Fruit fly (Drosophila melanogaster) whole organism, embryonic: Measurements from ENCODE around the gene CG12990.
A peak's percentile ranks its signal among the peaks of the same experiment; 100 is the strongest.

Experiments used
- Abd-B ChIP-seq: fragments of 200-800 bp; sonication (Bioruptor generic); optimal IDR thresholded peaks from 2 replicates; lab custom pipeline; 2018; ENCODE audit warnings: missing biosample characterization, mild to moderate bottlenecking, missing genetic modification characterization, moderate library complexity
- CG10267 ChIP-seq: fragments of 200-800 bp; sonication (Bioruptor generic); optimal IDR thresholded peaks from 2 replicates; lab custom pipeline; 2018; ENCODE audit warnings: missing biosample characterization, mild to moderate bottlenecking, missing genetic modification characterization, moderate library complexity
- CG11093 ChIP-seq: fragments of 200-800 bp; sonication (Bioruptor generic); IDR thresholded peaks from 3 replicates; pipeline ENCODE4 v1.3.6; 2022; ENCODE audit warnings: missing biosample characterization, missing genetic modification characterization
- CG11456 ChIP-seq: fragments of 200-800 bp; sonication (Bioruptor generic); IDR thresholded peaks from 3 replicates; pipeline ENCODE4 v1.3.6; 2022; ENCODE audit warnings: missing biosample characterization, missing genetic modification characterization
- CG11560 ChIP-seq: fragments of 200-800 bp; sonication (Bioruptor generic); IDR thresholded peaks from 3 replicates; pipeline ENCODE4 v1.3.6; 2022; ENCODE audit warnings: missing biosample characterization, missing genetic modification characterization
- CG1233 ChIP-seq: fragments of 200-800 bp; sonication (Bioruptor generic); optimal IDR thresholded peaks from 4 replicates; lab custom pipeline; 2018; ENCODE audit warnings: missing biosample characterization, mild to moderate bottlenecking, missing genetic modification characterization
- CG12659 ChIP-seq: fragments of 200-800 bp; sonication (Bioruptor generic); optimal IDR thresholded peaks from 3 replicates; lab custom pipeline; 2017; ENCODE audit warnings: mild to moderate bottlenecking, missing biosample characterization, missing genetic modification reagents, missing genetic modification characterization
- CG12769 ChIP-seq: fragments of 200-800 bp; sonication (Bioruptor generic); optimal IDR thresholded peaks from 2 replicates; lab custom pipeline; 2019; ENCODE audit warnings: missing biosample characterization, mild to moderate bottlenecking, missing genetic modification characterization, moderate library complexity
- CG14050 ChIP-seq: fragments of 200-800 bp; sonication (Bioruptor generic); IDR thresholded peaks from 3 replicates; pipeline ENCODE4 v1.3.6; 2022; ENCODE audit warnings: missing biosample characterization, missing genetic modification characterization
- CG15696 ChIP-seq: fragments of 200-800 bp; sonication (Bioruptor generic); optimal IDR thresholded peaks from 2 replicates; lab custom pipeline; 2019; ENCODE audit warnings: missing biosample characterization, mild to moderate bottlenecking, missing genetic modification characterization, moderate library complexity
- CG1792 ChIP-seq: fragments of 200-800 bp; sonication (Bioruptor generic); optimal IDR thresholded peaks from 2 replicates; lab custom pipeline; 2016; ENCODE audit warnings: missing biosample characterization, missing genetic modification characterization
- CG18476 ChIP-seq: fragments of 200-800 bp; sonication (Bioruptor generic); optimal IDR thresholded peaks from 2 replicates; lab custom pipeline; 2016; ENCODE audit warnings: missing biosample characterization, mild to moderate bottlenecking, missing genetic modification characterization
- CG18619 ChIP-seq: fragments of 200-800 bp; sonication (Bioruptor generic); optimal IDR thresholded peaks from 3 replicates; lab custom pipeline; 2017; ENCODE audit warnings: missing biosample characterization, mild to moderate bottlenecking, missing genetic modification characterization
- CG18764 ChIP-seq: fragments of 200-800 bp; sonication (Bioruptor generic); optimal IDR thresholded peaks from 3 replicates; lab custom pipeline; 2016; ENCODE audit warnings: missing biosample characterization, missing genetic modification characterization
- CG2202 ChIP-seq: fragments of 200-800 bp; sonication (Bioruptor generic); optimal IDR thresholded peaks from 2 replicates; lab custom pipeline; 2018; ENCODE audit warnings: missing biosample characterization, mild to moderate bottlenecking, missing genetic modification characterization
- CG30431 ChIP-seq: fragments of 200-800 bp; sonication (Bioruptor generic); optimal IDR thresholded peaks from 2 replicates; lab custom pipeline; 2017; ENCODE audit warnings: missing biosample characterization, missing genetic modification characterization
- CG3065 ChIP-seq: fragments of 200-800 bp; sonication (Bioruptor generic); optimal IDR thresholded peaks from 2 replicates; lab custom pipeline; 2016; ENCODE audit warnings: missing biosample characterization, missing genetic modification characterization
- CG31224 ChIP-seq: fragments of 200-800 bp; sonication (Bioruptor generic); IDR thresholded peaks from 2 replicates; pipeline ENCODE4 v1.3.6; 2022; ENCODE audit warnings: missing biosample characterization, missing genetic modification characterization
- CG3407 ChIP-seq: fragments of 200-800 bp; sonication (Bioruptor generic); optimal IDR thresholded peaks from 2 replicates; lab custom pipeline; 2018; ENCODE audit warnings: missing biosample characterization, mild to moderate bottlenecking, missing genetic modification characterization
- CG5953 ChIP-seq: fragments of 200-800 bp; sonication (Bioruptor generic); IDR thresholded peaks from 2 replicates; pipeline ENCODE4 v1.3.6; 2022; ENCODE audit warnings: missing biosample characterization, missing genetic modification characterization
- CG6765 ChIP-seq: fragments of 200-800 bp; sonication (Bioruptor generic); optimal IDR thresholded peaks from 3 replicates; lab custom pipeline; 2017; ENCODE audit warnings: missing biosample characterization, mild to moderate bottlenecking, missing genetic modification characterization
- CG7372 ChIP-seq: fragments of 200-800 bp; sonication (Bioruptor generic); IDR thresholded peaks from 2 replicates; pipeline ENCODE4 v1.3.6; 2022; ENCODE audit warnings: missing biosample characterization, missing genetic modification characterization
- CG7745 ChIP-seq: fragments of 200-800 bp; sonication (Bioruptor generic); optimal IDR thresholded peaks from 2 replicates; lab custom pipeline; 2018; ENCODE audit warnings: missing biosample characterization, mild to moderate bottlenecking, missing genetic modification characterization, moderate library complexity
- CG8388 ChIP-seq: fragments of 200-800 bp; sonication (Bioruptor generic); optimal IDR thresholded peaks from 2 replicates; lab custom pipeline; 2019; ENCODE audit warnings: missing biosample characterization, mild to moderate bottlenecking, missing genetic modification characterization, moderate library complexity
- CrebB ChIP-seq: fragments of 200-800 bp; sonication (Bioruptor generic); optimal IDR thresholded peaks from 3 replicates; lab custom pipeline; 2018; ENCODE audit warnings: missing biosample characterization, mild to moderate bottlenecking, missing genetic modification characterization
- E2f2 ChIP-seq: fragments of 200-800 bp; sonication (Bioruptor generic); IDR thresholded peaks from 2 replicates; pipeline ENCODE4 v1.3.6; 2022; ENCODE audit warnings: missing biosample characterization, missing genetic modification characterization
- Fer2 ChIP-seq: fragments of 200-800 bp; sonication (Bioruptor generic); optimal IDR thresholded peaks from 2 replicates; lab custom pipeline; 2018; ENCODE audit warnings: missing biosample characterization, mild to moderate bottlenecking, missing genetic modification characterization, moderate library complexity
- Hr3 ChIP-seq: fragments of 200-800 bp; sonication (Bioruptor generic); optimal IDR thresholded peaks from 3 replicates; lab custom pipeline; 2016; ENCODE audit warnings: missing biosample characterization, missing genetic modification characterization
- Hr51 ChIP-seq, 2 experiments: fragments of 200-800 bp; sonication (Bioruptor generic); optimal IDR thresholded peaks; 2 replicates in 1 of 2; 3 replicates in 1 of 2; lab custom pipeline; 2016 to 2018; ENCODE audit warnings: missing biosample characterization in 2 of 2, missing genetic modification characterization in 2 of 2, mild to moderate bottlenecking in 1 of 2, moderate library complexity in 1 of 2
- Oli ChIP-seq: fragments of 200-800 bp; sonication (Bioruptor generic); optimal IDR thresholded peaks from 2 replicates; lab custom pipeline; 2018; ENCODE audit warnings: missing biosample characterization, mild to moderate bottlenecking, missing genetic modification characterization, moderate library complexity
- Poxn ChIP-seq: fragments of 200-800 bp; sonication (Bioruptor generic); IDR thresholded peaks from 2 replicates; pipeline ENCODE4 v1.3.6; 2022; ENCODE audit warnings: missing biosample characterization, missing genetic modification characterization
- Sry-β ChIP-seq: fragments of 200-800 bp; sonication (Bioruptor generic); optimal IDR thresholded peaks from 2 replicates; lab custom pipeline; 2018; ENCODE audit warnings: missing biosample characterization, mild to moderate bottlenecking, missing genetic modification characterization, moderate library complexity
- Tbp ChIP-seq: fragments of >200 bp; optimal IDR thresholded peaks from 2 replicates; lab custom pipeline; 2018; ENCODE audit warnings: missing biosample characterization, missing genetic modification characterization
- Xrp1 ChIP-seq: fragments of 200-800 bp; sonication (Bioruptor generic); IDR thresholded peaks from 2 replicates; pipeline ENCODE4 v1.3.6; 2022; ENCODE audit warnings: missing biosample characterization, missing genetic modification characterization
- ase ChIP-seq: fragments of 200-800 bp; sonication (Bioruptor generic); IDR thresholded peaks from 3 replicates; pipeline ENCODE4 v1.3.6; 2022; ENCODE audit warnings: missing biosample characterization, missing genetic modification characterization
- ato ChIP-seq: fragments of 200-800 bp; sonication (Bioruptor generic); IDR thresholded peaks from 2 replicates; pipeline ENCODE4 v1.3.6; 2022; ENCODE audit warnings: missing biosample characterization, missing genetic modification characterization; ENCODE audit not compliant: partially characterized antibody
- btn ChIP-seq: fragments of 200-800 bp; sonication (Bioruptor generic); optimal IDR thresholded peaks from 2 replicates; lab custom pipeline; 2016; ENCODE audit warnings: missing biosample characterization, missing genetic modification characterization
- crc ChIP-seq: fragments of 200-800 bp; sonication (Bioruptor generic); optimal IDR thresholded peaks from 2 replicates; lab custom pipeline; 2016; ENCODE audit warnings: missing biosample characterization, missing genetic modification characterization
- croc ChIP-seq: fragments of 200-800 bp; sonication (Bioruptor generic); conservative IDR thresholded peaks from 3 replicates; pipeline ENCODE4 v1.3.6; 2022; ENCODE audit warnings: missing biosample characterization, missing genetic modification characterization
- crol ChIP-seq: fragments of 200-800 bp; sonication (Bioruptor generic); IDR thresholded peaks from 2 replicates; pipeline ENCODE4 v1.3.6; 2022; ENCODE audit warnings: missing biosample characterization, missing genetic modification characterization
- fru ChIP-seq: fragments of >200 bp; optimal IDR thresholded peaks from 2 replicates; lab custom pipeline; 2017
- grau ChIP-seq: fragments of 200-800 bp; optimal IDR thresholded peaks from 3 replicates; lab custom pipeline; 2019; ENCODE audit warnings: missing biosample characterization, mild to moderate bottlenecking, missing genetic modification characterization, moderate library complexity
- pfk ChIP-seq: fragments of 200-800 bp; sonication (Bioruptor generic); optimal IDR thresholded peaks from 2 replicates; lab custom pipeline; 2018; ENCODE audit warnings: missing biosample characterization, mild to moderate bottlenecking, missing genetic modification characterization, moderate library complexity
- pzg ChIP-seq: fragments of 200-800 bp; sonication (Bioruptor generic); optimal IDR thresholded peaks from 3 replicates; lab custom pipeline; 2018; ENCODE audit warnings: missing biosample characterization, mild to moderate bottlenecking, missing genetic modification characterization, moderate library complexity
- row ChIP-seq: fragments of 200-800 bp; sonication (Bioruptor generic); IDR thresholded peaks from 3 replicates; pipeline ENCODE4 v1.3.6; 2022; ENCODE audit warnings: missing biosample characterization, missing genetic modification characterization
- run ChIP-seq: fragments of 200-800 bp; sonication (Bioruptor generic); optimal IDR thresholded peaks from 3 replicates; lab custom pipeline; 2018; ENCODE audit warnings: missing biosample characterization, mild to moderate bottlenecking, missing genetic modification characterization
- sens-2 ChIP-seq: fragments of 200-800 bp; sonication (Bioruptor generic); IDR thresholded peaks from 2 replicates; pipeline ENCODE4 v1.3.6; 2022; ENCODE audit warnings: missing biosample characterization, missing genetic modification characterization
- slbo ChIP-seq: fragments of 200-800 bp; sonication (Bioruptor generic); IDR thresholded peaks from 2 replicates; pipeline ENCODE4 v1.3.6; 2022; ENCODE audit warnings: missing biosample characterization, missing genetic modification characterization
- tup ChIP-seq: fragments of 200-800 bp; sonication (Bioruptor generic); optimal IDR thresholded peaks from 2 replicates; lab custom pipeline; 2016; ENCODE audit warnings: missing biosample characterization, mild to moderate bottlenecking, missing genetic modification characterization, moderate library complexity
- yki ChIP-seq: fragments of >200 bp; optimal IDR thresholded peaks from 3 replicates; lab custom pipeline; 2018
- zen ChIP-seq: fragments of 200-800 bp; sonication (Bioruptor generic); optimal IDR thresholded peaks from 3 replicates; lab custom pipeline; 2018; ENCODE audit warnings: missing biosample characterization, mild to moderate bottlenecking, missing genetic modification characterization, moderate library complexity

The CG12990 gene

DNA sequence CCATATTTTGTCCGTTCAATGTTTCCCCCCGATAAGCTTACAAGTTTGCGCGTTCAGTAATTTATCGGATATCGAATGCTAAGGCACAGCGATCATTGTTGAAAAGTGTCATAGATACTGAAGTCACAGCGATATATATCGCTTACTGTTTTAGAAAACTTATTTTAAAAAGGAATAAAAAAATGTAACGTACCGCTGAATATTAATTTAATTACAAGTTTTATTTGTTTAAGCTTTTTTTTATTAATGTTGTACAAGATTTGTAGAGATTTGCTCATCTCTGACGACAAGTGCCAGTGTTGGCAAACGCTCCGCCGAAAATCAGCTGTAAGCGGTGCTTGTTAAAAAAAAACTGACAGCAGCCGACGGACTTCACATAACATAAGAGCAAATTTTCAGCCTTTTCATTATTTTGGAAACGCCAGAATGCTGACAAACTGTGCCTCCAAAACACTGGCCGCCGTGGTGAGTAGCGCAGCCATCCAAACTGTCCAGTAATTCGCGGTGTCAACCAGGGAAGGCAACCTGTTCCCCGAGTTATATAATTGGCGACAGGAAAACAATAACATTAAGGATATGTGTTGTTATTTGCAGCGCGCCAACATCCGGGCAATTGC, 39.6 kb downstream of the CG12990 start, which contains the start of the genes corolla and ND-24 (continued):
- peak; percentile 41 for TF ChIP-seq CG2202 (tag; lab: Kevin White, UChicago)
- TF ChIP-seq CG12769 (tag; lab: Kevin White, UChicago) = peak; percentile 67
- peak; percentile 81 for TF ChIP-seq CG11456 (GFP tag; lab: Robert Waterston, UW)
- TF ChIP-seq slbo (GFP tag; lab: Robert Waterston, UW) = peak; percentile 95
- TF ChIP-seq zen (tag; lab: Kevin White, UChicago) = peak; percentile 74
- peak; percentile 88 for TF ChIP-seq CG18476 (GFP tag; lab: Kevin White, UChicago)
- TF ChIP-seq tup (GFP tag; lab: Kevin White, UChicago) = peak; percentile 76
- TF ChIP-seq croc (GFP tag; lab: Robert Waterston, UW) = peak; percentile 69
- TF ChIP-seq CG8388 = peak; percentile 75
- peak; percentile 75 for TF ChIP-seq CG18764
- peak; percentile 68 for TF ChIP-seq CG18619
- TF ChIP-seq Oli = peak; percentile 62
- TF ChIP-seq Xrp1 (GFP tag; lab: Robert Waterston, UW) = peak; percentile 92
- peak; percentile 71 for TF ChIP-seq CG1233
- peak; percentile 69 for TF ChIP-seq grau (tag; lab: Kevin White, UChicago)
- 0 out of 2 replicates have a peak, but pooled peaks have one; percentile 9 for TF ChIP-seq crol (GFP tag; lab: Robert Waterston, UW)
- TF ChIP-seq ase (GFP tag; lab: Robert Waterston, UW) = peak; percentile 87
- TF ChIP-seq CG30431 (GFP tag; lab: Kevin White, UChicago) = peak; percentile 47
- TF ChIP-seq Hr3 (GFP tag; lab: Kevin White, UChicago) = peak; percentile 87
- peak; percentile 69 for TF ChIP-seq Poxn (GFP tag; lab: Robert Waterston, UW)
- TF ChIP-seq row (GFP tag; lab: Robert Waterston, UW) = peak; percentile 94
- peak; percentile 79 for TF ChIP-seq CG11093
- peak; percentile 19 for TF ChIP-seq btn
- TF ChIP-seq CG6765 = peak; percentile 60
- TF ChIP-seq CG3407 (GFP tag; lab: Kevin White, UChicago) = peak; percentile 67
- no peak for TF ChIP-seq CG7745 (tag; lab: Kevin White, UChicago)
- TF ChIP-seq run (tag; lab: Kevin White, UChicago) = no peak
- peak; percentile 49 for TF ChIP-seq ato (GFP tag; lab: Robert Waterston, UW)
- peak; percentile 75 for TF ChIP-seq CG7372
- TF ChIP-seq CG31224 (GFP tag; lab: Robert Waterston, UW) = peak; percentile 78
- TF ChIP-seq CG3065 (GFP tag; lab: Kevin White, UChicago) = peak; percentile 59
- no peak for TF ChIP-seq yki (lab: Kevin White, UChicago)
- TF ChIP-seq crc (GFP tag; lab: Kevin White, UChicago) = peak; percentile 37
- TF ChIP-seq Abd-B (GFP tag; lab: Kevin White, UChicago) = peak; percentile 79
- TF ChIP-seq pzg = peak; percentile 70
- TF ChIP-seq CG15696 = peak; percentile 69
- TF ChIP-seq CG10267 (tag; lab: Kevin White, UChicago) = peak; percentile 98
- peak; percentile 96 for TF ChIP-seq CG11560 (tag; lab: Robert Waterston, UW)
- TF ChIP-seq E2f2 (GFP tag; lab: Robert Waterston, UW) = peak; percentile 87
- peak; percentile 78 to 82 for TF ChIP-seq Hr51 (GFP tag; optimal IDR thresholded peaks at IDR 0.05; lab: Kevin White, UChicago)
- TF ChIP-seq fru (lab: Kevin White, UChicago) = no peak
- TF ChIP-seq Fer2 (tag; lab: Kevin White, UChicago) = peak; percentile 52
- peak; percentile 87 for TF ChIP-seq Sry-β
- TF ChIP-seq CG14050 = peak; percentile 75
- TF ChIP-seq pfk (GFP tag; lab: Kevin White, UChicago) = no peak
- no peak for TF ChIP-seq Tbp
- peak; percentile 58 for TF ChIP-seq CG1792
- peak; percentile 48; the same call in 1 of the 2 replicates for TF ChIP-seq sens-2 (GFP tag; lab: Robert Waterston, UW)
- TF ChIP-seq CG12659 (GFP tag; lab: Kevin White, UChicago) = peak; percentile 87
- TF ChIP-seq CrebB (tag; lab: Kevin White, UChicago) = peak; percentile 31
- TF ChIP-seq CG5953 (GFP tag; lab: Robert Waterston, UW) = peak; percentile 69
